Fruit fly (Drosophila melanogaster) whole organism, embryonic: ENCODE results near the gene CG14154.

Experiments used
- Atf6 ChIP-seq: fragments of 200-800 bp; sonication (Bioruptor generic); IDR thresholded peaks from 2 replicates; pipeline ENCODE4 v1.3.6; 2022; ENCODE audit warnings: missing biosample characterization, missing genetic modification characterization
- BEAF-32 ChIP-seq: fragments of 200-800 bp; sonication (Bioruptor generic); optimal IDR thresholded peaks from 3 replicates; lab custom pipeline; 2017; ENCODE audit warnings: missing biosample characterization, missing genetic modification characterization, mild to moderate bottlenecking, moderate library complexity, missing genetic modification reagents
- C15 ChIP-seq: fragments of 200-800 bp; sonication (Bioruptor generic); IDR thresholded peaks from 3 replicates; pipeline ENCODE4 v1.3.6; 2022; ENCODE audit warnings: missing biosample characterization, missing genetic modification characterization
- CG10209 ChIP-seq: fragments of 200-800 bp; sonication (Bioruptor generic); optimal IDR thresholded peaks from 3 replicates; lab custom pipeline; 2017; ENCODE audit warnings: missing biosample characterization, mild to moderate bottlenecking, missing genetic modification characterization, missing genetic modification reagents
- CG10267 ChIP-seq: fragments of 200-800 bp; sonication (Bioruptor generic); optimal IDR thresholded peaks from 2 replicates; lab custom pipeline; 2018; ENCODE audit warnings: missing biosample characterization, mild to moderate bottlenecking, missing genetic modification characterization, moderate library complexity
- CG10431 ChIP-seq: fragments of 200-800 bp; sonication (Bioruptor generic); optimal IDR thresholded peaks from 3 replicates; lab custom pipeline; 2018; ENCODE audit warnings: missing biosample characterization, mild to moderate bottlenecking, missing genetic modification characterization
- CG11085 ChIP-seq: fragments of 200-800 bp; sonication (Bioruptor generic); IDR thresholded peaks from 2 replicates; pipeline ENCODE4 v1.3.6; 2022; ENCODE audit warnings: missing biosample characterization, missing genetic modification characterization
- CG11695 ChIP-seq: fragments of 200-800 bp; sonication (Bioruptor generic); IDR thresholded peaks from 3 replicates; pipeline ENCODE4 v1.3.6; 2022; ENCODE audit warnings: missing biosample characterization, missing genetic modification characterization
- CG12104 ChIP-seq: fragments of 200-800 bp; sonication (Bioruptor generic); optimal IDR thresholded peaks from 3 replicates; lab custom pipeline; 2016; ENCODE audit warnings: missing biosample characterization, missing genetic modification characterization
- CG12942 ChIP-seq: fragments of 200-800 bp; sonication (Bioruptor generic); optimal IDR thresholded peaks from 3 replicates; lab custom pipeline; 2016; ENCODE audit warnings: missing biosample characterization, missing genetic modification characterization
- CG13624 ChIP-seq: fragments of 200-800 bp; sonication (Bioruptor generic); optimal IDR thresholded peaks from 2 replicates; lab custom pipeline; 2016; ENCODE audit warnings: missing biosample characterization, missing genetic modification characterization
- CG14860 ChIP-seq: fragments of 200-800 bp; sonication (Bioruptor generic); IDR thresholded peaks from 3 replicates; pipeline ENCODE4 v1.3.6; 2022; ENCODE audit warnings: missing biosample characterization, missing genetic modification characterization; ENCODE audit not compliant: partially characterized antibody
- CG15514 ChIP-seq: fragments of 200-800 bp; sonication (Bioruptor generic); optimal IDR thresholded peaks from 3 replicates; lab custom pipeline; 2017; ENCODE audit warnings: missing biosample characterization, missing genetic modification characterization, mild to moderate bottlenecking, moderate library complexity, missing genetic modification reagents
- CG2202 ChIP-seq: fragments of 200-800 bp; sonication (Bioruptor generic); optimal IDR thresholded peaks from 2 replicates; lab custom pipeline; 2018; ENCODE audit warnings: missing biosample characterization, mild to moderate bottlenecking, missing genetic modification characterization
- CG31365 ChIP-seq: fragments of 200-800 bp; sonication (Bioruptor generic); optimal IDR thresholded peaks from 2 replicates; lab custom pipeline; 2018; ENCODE audit warnings: missing biosample characterization, mild to moderate bottlenecking, missing genetic modification characterization
- CG33557 ChIP-seq: fragments of 200-800 bp; sonication (Bioruptor generic); optimal IDR thresholded peaks from 2 replicates; lab custom pipeline; 2019; ENCODE audit warnings: missing biosample characterization, mild to moderate bottlenecking, missing genetic modification characterization, moderate library complexity
- CG34422 ChIP-seq: fragments of 200-800 bp; sonication (Bioruptor generic); IDR thresholded peaks from 3 replicates; pipeline ENCODE4 v1.3.6; 2022; ENCODE audit warnings: missing biosample characterization, missing genetic modification characterization
- CG3838 ChIP-seq: fragments of 200-800 bp; sonication (Bioruptor generic); optimal IDR thresholded peaks from 3 replicates; lab custom pipeline; 2016; ENCODE audit warnings: missing biosample characterization, missing genetic modification characterization
- CG6654 ChIP-seq: fragments of 200-800 bp; sonication (Bioruptor generic); optimal IDR thresholded peaks from 2 replicates; lab custom pipeline; 2017; ENCODE audit warnings: missing biosample characterization, mild to moderate bottlenecking, missing genetic modification characterization
- CG7271 ChIP-seq: fragments of 200-800 bp; sonication (Bioruptor generic); optimal IDR thresholded peaks from 2 replicates; lab custom pipeline; 2018; ENCODE audit warnings: missing biosample characterization, mild to moderate bottlenecking, missing genetic modification characterization, moderate library complexity
- CG9215 ChIP-seq: fragments of 200-800 bp; sonication (Bioruptor generic); IDR thresholded peaks from 2 replicates; pipeline ENCODE4 v1.3.6; 2022; ENCODE audit warnings: missing biosample characterization, missing genetic modification characterization
- Eip74EF ChIP-seq, 2 experiments: fragments of 200-800 bp in 1 of 2; fragments of >200 bp in 1 of 2; sonication (Bioruptor generic) in 1 of 2; optimal IDR thresholded peaks; 2 replicates each; lab custom pipeline; 2017 to 2019; ENCODE audit warnings: missing biosample characterization in 2 of 2, missing genetic modification characterization in 2 of 2, mild to moderate bottlenecking in 1 of 2, moderate library complexity in 1 of 2
- Gsc ChIP-seq: fragments of 200-800 bp; sonication (Bioruptor generic); IDR thresholded peaks from 2 replicates; pipeline ENCODE4 v1.3.6; 2022; ENCODE audit warnings: missing biosample characterization, missing genetic modification characterization
- MESR4 ChIP-seq: fragments of 200-800 bp; sonication (Bioruptor generic); optimal IDR thresholded peaks from 2 replicates; lab custom pipeline; 2018; ENCODE audit warnings: missing biosample characterization, mild to moderate bottlenecking, missing genetic modification characterization, moderate library complexity
- Side ChIP-seq: fragments of 200-800 bp; sonication (Bioruptor generic); optimal IDR thresholded peaks from 2 replicates; lab custom pipeline; 2016; ENCODE audit warnings: missing biosample characterization, missing genetic modification characterization
- Six4 ChIP-seq: fragments of 200-800 bp; sonication (Bioruptor generic); optimal IDR thresholded peaks from 2 replicates; lab custom pipeline; 2016; ENCODE audit warnings: missing biosample characterization, missing genetic modification characterization
- Tbp ChIP-seq: fragments of >200 bp; optimal IDR thresholded peaks from 2 replicates; lab custom pipeline; 2018; ENCODE audit warnings: missing biosample characterization, missing genetic modification characterization
- aop ChIP-seq: fragments of 200-800 bp; sonication (Bioruptor generic); IDR thresholded peaks from 2 replicates; pipeline ENCODE4 v1.3.6; 2022; ENCODE audit warnings: missing biosample characterization, missing genetic modification characterization
- bcd ChIP-seq: fragments of 200-800 bp; sonication (Bioruptor generic); optimal IDR thresholded peaks from 2 replicates; lab custom pipeline; 2017; ENCODE audit warnings: missing biosample characterization, mild to moderate bottlenecking, missing genetic modification characterization
- btn ChIP-seq: fragments of 200-800 bp; sonication (Bioruptor generic); optimal IDR thresholded peaks from 2 replicates; lab custom pipeline; 2016; ENCODE audit warnings: missing biosample characterization, missing genetic modification characterization
- ftz-f1 ChIP-seq: fragments of 200-800 bp; sonication (Bioruptor generic); optimal IDR thresholded peaks from 2 replicates; lab custom pipeline; 2016; ENCODE audit warnings: missing biosample characterization, missing genetic modification characterization
- gsb ChIP-seq: fragments of 200-800 bp; sonication (Bioruptor generic); IDR thresholded peaks from 2 replicates; pipeline ENCODE4 v1.3.6; 2022; ENCODE audit warnings: missing biosample characterization, missing genetic modification characterization
- ind ChIP-seq: fragments of 200-800 bp; sonication (Bioruptor generic); optimal IDR thresholded peaks from 3 replicates; lab custom pipeline; 2016; ENCODE audit warnings: missing biosample characterization, missing genetic modification characterization
- mld ChIP-seq: fragments of 200-800 bp; sonication (Bioruptor generic); IDR thresholded peaks from 3 replicates; pipeline ENCODE4 v1.3.6; 2022; ENCODE audit warnings: missing biosample characterization, missing genetic modification characterization; ENCODE audit not compliant: partially characterized antibody
- oc ChIP-seq: fragments of 200-800 bp; sonication (Bioruptor generic); optimal IDR thresholded peaks from 2 replicates; lab custom pipeline; 2018; ENCODE audit warnings: missing biosample characterization, mild to moderate bottlenecking, missing genetic modification characterization, moderate library complexity
- odd ChIP-seq: fragments of 200-800 bp; sonication (Bioruptor generic); optimal IDR thresholded peaks from 2 replicates; lab custom pipeline; 2017; ENCODE audit warnings: missing biosample characterization, mild to moderate bottlenecking, missing genetic modification characterization
- pho ChIP-seq: fragments of 200-800 bp; sonication (Bioruptor generic); optimal IDR thresholded peaks from 2 replicates; lab custom pipeline; 2016; ENCODE audit warnings: missing biosample characterization, missing genetic modification characterization
- psq ChIP-seq: fragments of 200-800 bp; sonication (Bioruptor generic); optimal IDR thresholded peaks from 2 replicates; lab custom pipeline; 2017; ENCODE audit warnings: missing biosample characterization, missing genetic modification characterization
- sens ChIP-seq: fragments of 200-800 bp; sonication (Bioruptor generic); peaks from one replicate; lab custom pipeline; 2016; ENCODE audit warnings: missing biosample characterization, missing genetic modification characterization
- sens-2 ChIP-seq: fragments of 200-800 bp; sonication (Bioruptor generic); IDR thresholded peaks from 2 replicates; pipeline ENCODE4 v1.3.6; 2022; ENCODE audit warnings: missing biosample characterization, missing genetic modification characterization
- so ChIP-seq: fragments of 200-800 bp; sonication (Bioruptor generic); IDR thresholded peaks from 3 replicates; pipeline ENCODE4 v1.3.6; 2022; ENCODE audit warnings: missing biosample characterization, missing genetic modification characterization
- vnd ChIP-seq: fragments of 200-800 bp; sonication (Bioruptor generic); IDR thresholded peaks from 3 replicates; pipeline ENCODE4 v1.3.6; 2022; ENCODE audit warnings: missing biosample characterization, missing genetic modification characterization; ENCODE audit not compliant: partially characterized antibody
- wor ChIP-seq: fragments of 200-800 bp; sonication (Bioruptor generic); IDR thresholded peaks from 2 replicates; pipeline ENCODE4 v1.3.6; 2022; ENCODE audit warnings: missing biosample characterization, missing genetic modification characterization
- z ChIP-seq: fragments of 200-800 bp; sonication (Bioruptor generic); IDR thresholded peaks from 3 replicates; pipeline ENCODE4 v1.3.6; 2022; ENCODE audit warnings: missing biosample characterization, missing genetic modification characterization

The CG14154 gene

DNA sequence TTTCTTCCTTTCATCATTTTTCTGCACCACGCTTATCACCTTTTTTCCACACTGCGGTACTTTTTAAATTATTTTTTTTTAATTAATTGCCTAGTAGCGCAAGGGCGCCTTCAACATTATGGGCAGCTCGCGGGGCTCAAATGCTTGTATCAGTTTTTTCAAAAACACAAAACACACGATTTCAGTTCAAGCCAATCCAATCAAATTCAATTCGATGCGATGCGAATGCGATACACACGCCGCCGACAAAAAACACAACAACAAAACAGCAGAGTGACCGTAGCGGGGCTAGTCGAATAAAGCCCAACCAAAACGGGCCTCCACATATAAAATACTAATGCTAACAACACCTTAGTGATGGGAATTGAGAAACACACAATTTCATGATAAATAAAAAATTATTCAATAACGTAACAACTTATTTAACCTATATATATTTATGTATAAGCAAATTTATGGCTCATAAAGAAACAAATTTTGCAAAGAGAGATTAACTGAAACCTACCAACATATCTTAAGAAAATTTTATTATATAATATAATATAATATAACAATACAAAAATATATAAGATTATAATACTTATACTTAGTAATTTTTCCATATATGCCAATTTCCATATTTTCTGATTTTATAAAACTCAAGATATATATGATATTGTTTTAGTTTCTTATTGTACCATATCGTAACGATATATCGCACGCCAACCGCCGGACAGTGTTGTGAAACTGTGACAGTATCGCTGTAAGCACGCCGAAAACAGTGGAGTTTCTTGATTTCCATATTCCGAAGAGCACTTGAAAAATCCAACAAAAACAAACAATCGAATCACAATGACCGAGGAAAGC lies 19.3 kb downstream of the CG14154 start, which contains the start of the genes CG32066 and CG8003 (continued):
- TF ChIP-seq CG13624 (GFP tag; lab: Kevin White, UChicago): no peak
- peak; percentile 40; the same call in 1 of the 2 replicates for TF ChIP-seq Atf6 (GFP tag; lab: Robert Waterston, UW)
- TF ChIP-seq Side (GFP tag; lab: Kevin White, UChicago): no peak
- TF ChIP-seq C15 (GFP tag; lab: Robert Waterston, UW): 0 out of 3 replicates have a peak, but pooled peaks have one; percentile 8
- TF ChIP-seq CG7271 (tag; lab: Kevin White, UChicago): no peak
- 0 out of 3 replicates have a peak, but pooled peaks have one; percentile 33 for TF ChIP-seq so (GFP tag; lab: Robert Waterston, UW)
- TF ChIP-seq Gsc (GFP tag; lab: Robert Waterston, UW): no peak
- TF ChIP-seq CG14860 (GFP tag; lab: Robert Waterston, UW): peak; percentile 90
- peak; percentile 84 for TF ChIP-seq BEAF-32 (GFP tag; lab: Kevin White, UChicago)
- TF ChIP-seq psq (GFP tag; lab: Kevin White, UChicago): no peak
- TF ChIP-seq bcd (GFP tag; lab: Kevin White, UChicago): no peak
- TF ChIP-seq sens (GFP tag; lab: Kevin White, UChicago): peak; percentile 78
- no peak for TF ChIP-seq odd
- no peak for TF ChIP-seq z
- no peak for TF ChIP-seq CG10431 (GFP tag; lab: Kevin White, UChicago)
- TF ChIP-seq MESR4 (GFP tag; lab: Kevin White, UChicago): peak; percentile 64
- peak; percentile 57 for TF ChIP-seq CG15514 (GFP tag; lab: Kevin White, UChicago)
- peak in 1 of 2 experiments; percentile 24 for TF ChIP-seq Eip74EF (GFP tag; optimal IDR thresholded peaks at IDR 0.05; lab: Kevin White, UChicago)
- peak; percentile 91 for TF ChIP-seq vnd
- peak; percentile 78 for TF ChIP-seq CG34422 (GFP tag; lab: Robert Waterston, UW)
- TF ChIP-seq CG11085 (GFP tag; lab: Robert Waterston, UW): 0 out of 2 replicates have a peak, but pooled peaks have one; percentile 41
- peak; percentile 11 for TF ChIP-seq CG10209 (GFP tag; lab: Kevin White, UChicago)
- no peak for TF ChIP-seq CG3838 (GFP tag; lab: Kevin White, UChicago)
- no peak for TF ChIP-seq gsb (GFP tag; lab: Robert Waterston, UW)
- TF ChIP-seq ftz-f1 (GFP tag; lab: Kevin White, UChicago): no peak
- no peak for TF ChIP-seq CG31365 (tag; lab: Kevin White, UChicago)
- no peak for TF ChIP-seq Six4 (GFP tag; lab: Kevin White, UChicago)
- TF ChIP-seq mld (GFP tag; lab: Robert Waterston, UW): peak; percentile 70; the same call in 2 of the 3 replicates
- TF ChIP-seq btn (GFP tag; lab: Kevin White, UChicago): no peak
- TF ChIP-seq CG12942: peak; percentile 28
- no peak for TF ChIP-seq CG9215 (GFP tag; lab: Robert Waterston, UW)
- 0 out of 3 replicates have a peak, but pooled peaks have one; percentile 15 for TF ChIP-seq CG11695 (GFP tag; lab: Robert Waterston, UW)
- TF ChIP-seq CG12104 (GFP tag; lab: Kevin White, UChicago): no peak
- no peak for TF ChIP-seq Tbp (GFP tag; lab: Kevin White, UChicago)
- TF ChIP-seq pho: no peak
- peak; percentile 12 for TF ChIP-seq ind
- TF ChIP-seq CG2202: no peak
- peak; percentile 56 for TF ChIP-seq oc (tag; lab: Kevin White, UChicago)
- no peak for TF ChIP-seq CG6654 (GFP tag; lab: Kevin White, UChicago)
- TF ChIP-seq wor (GFP tag; lab: Robert Waterston, UW): no peak
- peak; percentile 87 for TF ChIP-seq CG10267 (tag; lab: Kevin White, UChicago)
- peak; percentile 19 for TF ChIP-seq CG33557
- TF ChIP-seq sens-2 (GFP tag; lab: Robert Waterston, UW): no peak
- no peak for TF ChIP-seq aop (GFP tag; lab: Robert Waterston, UW)
- TF ChIP-seq, all 482 proteins: peak for 216
